Fruit fly (Drosophila melanogaster): ENCODE measurements around the gene CG5787.
A peak's percentile ranks its signal among the peaks of the same experiment; 100 is the strongest.

The CG5787 gene

DNA sequence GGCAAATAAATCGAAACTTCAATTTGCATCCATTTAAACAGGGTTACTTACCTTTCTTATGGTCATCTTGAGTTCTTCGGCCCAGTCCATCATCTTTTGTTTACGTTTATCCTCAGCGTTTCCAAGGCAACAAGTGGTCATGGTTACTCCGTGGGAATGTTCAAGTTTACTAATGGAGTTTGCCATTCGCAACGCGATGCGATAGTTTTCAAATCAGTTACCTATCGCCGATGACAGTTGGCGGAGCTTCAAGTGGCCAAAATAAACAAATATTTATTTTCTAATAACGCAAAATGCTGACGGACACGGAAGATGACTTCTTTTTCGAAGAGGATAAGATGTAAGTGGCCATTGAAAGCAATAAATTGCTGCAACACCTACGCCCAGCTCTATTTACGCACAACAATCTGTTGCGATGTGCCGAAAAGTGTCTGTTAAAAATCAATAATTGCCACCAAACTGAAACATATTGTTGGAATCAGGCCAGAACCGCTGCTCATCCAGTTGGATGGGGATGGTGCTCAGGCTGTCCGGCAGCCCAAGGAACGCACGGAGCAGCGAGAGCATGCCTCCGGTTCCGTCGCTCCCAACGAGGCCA, 17.8 kb downstream of the CG5787 start, which contains the start of the genes IFT43 and PICK1 (continued):
- TF ChIP-seq bowl (GFP tag; IDR thresholded peaks at IDR 0.05) (no peak), crc (GFP tag; optimal IDR thresholded peaks at IDR 0.05) (no peak), kah (GFP tag; optimal IDR thresholded peaks at IDR 0.05) (peak; percentile 99), cas (GFP tag; IDR thresholded peaks at IDR 0.05) (no peak), CG7372 (GFP tag; IDR thresholded peaks at IDR 0.05) (no peak), Med (GFP tag) (peak; percentile 61), CG12659 (GFP tag; optimal IDR thresholded peaks at IDR 0.05) (peak; percentile 37), CHES-1-like (GFP tag; optimal IDR thresholded peaks at IDR 0.05) (peak; percentile 4), nerfin-1 (tag; optimal IDR thresholded peaks at IDR 0.05) (peak; percentile 58), MBD-R2 (GFP tag; IDR thresholded peaks at IDR 0.05) (peak; percentile 94), CG1832 (GFP tag; optimal IDR thresholded peaks at IDR 0.05) (no peak), CG5245 (GFP tag; optimal IDR thresholded peaks at IDR 0.05) (no peak), Gsc (GFP tag; IDR thresholded peaks at IDR 0.05) (no peak), CG30020 (tag; optimal IDR thresholded peaks at IDR 0.05) (no peak), dan (GFP tag; IDR thresholded peaks at IDR 0.05) (no peak), ase (GFP tag; IDR thresholded peaks at IDR 0.05) (no peak), CG13123 (GFP tag; optimal IDR thresholded peaks at IDR 0.05) (no peak), Camta (GFP tag; optimal IDR thresholded peaks at IDR 0.05) (no peak), CG42726 (GFP tag; IDR thresholded peaks at IDR 0.05; ENCODE audit: partially characterized antibody) (no peak; the same call in none of the 2 replicates), CG14667 (GFP tag; IDR thresholded peaks at IDR 0.05) (no peak), nerfin-2 (GFP tag; IDR thresholded peaks at IDR 0.05; ENCODE audit: partially characterized antibody) (peak; percentile 59; the same call in 1 of the 2 replicates), knrl (GFP tag; IDR thresholded peaks at IDR 0.05; ENCODE audit: partially characterized antibody) (peak; percentile 78), ftz-f1 (GFP tag; optimal IDR thresholded peaks at IDR 0.05) (peak; percentile 55), CG10274 (GFP tag; optimal IDR thresholded peaks at IDR 0.05) (no peak), dmrt11E (tag; optimal IDR thresholded peaks at IDR 0.05) (no peak), Six4 (GFP tag; optimal IDR thresholded peaks at IDR 0.05) (no peak), pum (GFP tag; optimal IDR thresholded peaks at IDR 0.05) (no peak), onecut (GFP tag; IDR thresholded peaks at IDR 0.05) (peak; percentile 98), unpg (GFP tag; optimal IDR thresholded peaks at IDR 0.05) (no peak), CG10543 (GFP tag; optimal IDR thresholded peaks at IDR 0.05) (no peak), jumu (GFP tag; optimal IDR thresholded peaks at IDR 0.05) (no peak), Myb (GFP tag; optimal IDR thresholded peaks at IDR 0.05) (peak; percentile 59), grn (GFP tag; optimal IDR thresholded peaks at IDR 0.05) (no peak), zen (tag; optimal IDR thresholded peaks at IDR 0.05) (peak; percentile 54), CG18011 (GFP tag; optimal IDR thresholded peaks at IDR 0.05) (no peak), Drgx (GFP tag; IDR thresholded peaks at IDR 0.05) (no peak), amos (GFP tag; IDR thresholded peaks at IDR 0.05; ENCODE audit: partially characterized antibody) (peak; percentile 88), ranshi (GFP tag; IDR thresholded peaks at IDR 0.05) (no peak), BtbVII (GFP tag; optimal IDR thresholded peaks at IDR 0.05) (no peak), CG16813 (GFP tag; IDR thresholded peaks at IDR 0.05; ENCODE audit: partially characterized antibody) (peak; percentile 72), slp2 (GFP tag; optimal IDR thresholded peaks at IDR 0.05) (no peak), Jarid2 (GFP tag; optimal IDR thresholded peaks at IDR 0.05) (no peak), hb (GFP tag; IDR thresholded peaks at IDR 0.05; ENCODE audit: partially characterized antibody) (peak; percentile 72; the same call in 2 of the 3 replicates), pzg (GFP tag; optimal IDR thresholded peaks at IDR 0.05) (peak; percentile 70), Bdp1 (GFP tag; optimal IDR thresholded peaks at IDR 0.05) (no peak), CG4617 (GFP tag; optimal IDR thresholded peaks at IDR 0.05; ENCODE audit: borderline replicate concordance) (peak; percentile 42), chinmo (GFP tag; IDR thresholded peaks at IDR 0.05; ENCODE audit: partially characterized antibody) (no peak), Doc2 (GFP tag; IDR thresholded peaks at IDR 0.05) (no peak), br (optimal IDR thresholded peaks at IDR 0.05) (no peak), CG34422 (GFP tag; IDR thresholded peaks at IDR 0.05) (peak; percentile 54; the same call in 1 of the 3 replicates)

All from whole organism, embryonic.